Worm (Caenorhabditis elegans) whole organism, young adult: Measurements from ENCODE around the gene trpa-1.

ENCODE experiments used
- B0336.3 ChIP-seq: fragments of 200-800 bp; sonication (Bioruptor generic); IDR thresholded peaks from 2 replicates; pipeline ENCODE4 v1.3.6; 2022; ENCODE audit warnings: missing genetic modification characterization, missing compliant biosample characterization
- D2030.7 ChIP-seq: fragments of 200-800 bp; sonication (Bioruptor generic); IDR thresholded peaks from 2 replicates; pipeline ENCODE4 v1.3.6; 2022; ENCODE audit warnings: missing genetic modification reagents, missing genetic modification characterization, missing compliant biosample characterization
- F22D6.2 ChIP-seq: sonication (generic microtip); optimal IDR thresholded peaks from 2 replicates; lab custom pipeline; 2016; ENCODE audit warnings: mild to moderate bottlenecking, missing genetic modification characterization, missing compliant biosample characterization
- F49E8.2 ChIP-seq: sonication (generic microtip); optimal IDR thresholded peaks from 3 replicates; lab custom pipeline; 2017; ENCODE audit warnings: missing genetic modification characterization, mild to moderate bottlenecking, missing compliant biosample characterization, antibody characterized with exemption, moderate library complexity; ENCODE audit not compliant: insufficient read depth
- F52B5.7 ChIP-seq: sonication (generic microtip); optimal IDR thresholded peaks from 2 replicates; lab custom pipeline; 2016; ENCODE audit warnings: mild to moderate bottlenecking, missing genetic modification characterization, missing compliant biosample characterization
- F55B11.4 ChIP-seq: sonication (generic microtip); optimal IDR thresholded peaks from 2 replicates; lab custom pipeline; 2016; ENCODE audit warnings: missing compliant biosample characterization, missing genetic modification characterization, borderline replicate concordance; ENCODE audit not compliant: insufficient read depth
- F57C9.4 ChIP-seq: sonication (generic microtip); optimal IDR thresholded peaks from 2 replicates; lab custom pipeline; 2017; ENCODE audit warnings: mild to moderate bottlenecking, missing genetic modification characterization, missing compliant biosample characterization
- Y53F4B.3 ChIP-seq: fragments of 200-800 bp; sonication (Bioruptor generic); IDR thresholded peaks from 2 replicates; pipeline ENCODE4 v1.3.6; 2022; ENCODE audit warnings: missing genetic modification reagents, missing genetic modification characterization, missing compliant biosample characterization
- Y79H2A.3 ChIP-seq: fragments of 200-800 bp; sonication (Bioruptor generic); conservative IDR thresholded peaks from 2 replicates; pipeline ENCODE4 v1.3.6; 2022; ENCODE audit warnings: missing genetic modification reagents, missing genetic modification characterization, missing compliant biosample characterization
- akir-1 ChIP-seq: fragments of 200-800 bp; sonication (Bioruptor generic); optimal IDR thresholded peaks from 2 replicates; lab custom pipeline; 2018; ENCODE audit warnings: mild to moderate bottlenecking, missing genetic modification characterization, moderate library complexity, missing compliant biosample characterization
- athp-1 ChIP-seq: sonication (generic microtip); optimal IDR thresholded peaks from 2 replicates; lab custom pipeline; 2017; ENCODE audit warnings: mild to moderate bottlenecking, missing genetic modification characterization, missing compliant biosample characterization
- attf-3 ChIP-seq: fragments of 200-800 bp; sonication (Bioruptor generic); conservative IDR thresholded peaks from 2 replicates; pipeline ENCODE4 v1.3.6; 2022; ENCODE audit warnings: missing genetic modification reagents, missing genetic modification characterization, missing compliant biosample characterization
- ceh-100 ChIP-seq: fragments of 200-800 bp; sonication (Bioruptor generic); IDR thresholded peaks from 2 replicates; pipeline ENCODE4 v1.3.6; 2022; ENCODE audit warnings: missing genetic modification reagents, missing genetic modification characterization, missing compliant biosample characterization
- ceh-79 ChIP-seq: sonication (generic microtip); optimal IDR thresholded peaks from 2 replicates; lab custom pipeline; 2017; ENCODE audit warnings: mild to moderate bottlenecking, missing genetic modification characterization, missing compliant biosample characterization
- dox-1 ChIP-seq: fragments of 200-800 bp; sonication (Bioruptor generic); IDR thresholded peaks from 2 replicates; pipeline ENCODE4 v1.3.6; 2022; ENCODE audit warnings: missing genetic modification reagents, missing genetic modification characterization, missing compliant biosample characterization
- dpff-1 ChIP-seq: sonication (generic microtip); optimal IDR thresholded peaks from 2 replicates; lab custom pipeline; 2017; ENCODE audit warnings: mild to moderate bottlenecking, missing genetic modification characterization, missing compliant biosample characterization
- ekl-4 ChIP-seq: fragments of 200-800 bp; sonication (Bioruptor generic); IDR thresholded peaks from 2 replicates; pipeline ENCODE4 v1.3.6; 2022; ENCODE audit warnings: missing genetic modification reagents, missing genetic modification characterization, missing compliant biosample characterization
- let-526 ChIP-seq: fragments of 200-800 bp; sonication (Bioruptor generic); IDR thresholded peaks from 2 replicates; pipeline ENCODE4 v1.3.6; 2022; ENCODE audit warnings: missing genetic modification reagents, missing genetic modification characterization, missing compliant biosample characterization
- lin-26 ChIP-seq: fragments of 200-800 bp; sonication (Bioruptor generic); IDR thresholded peaks from 2 replicates; pipeline ENCODE4 v1.3.6; 2022; ENCODE audit warnings: missing genetic modification reagents, missing genetic modification characterization, missing compliant biosample characterization
- lin-35 ChIP-seq, 3 experiments: fragments of 150-350 bp in 2 of 3; sonication (generic microtip) in 1 of 3; optimal IDR thresholded peaks; 2 replicates each; lab custom pipeline; 2014 to 2018; ENCODE audit warnings: missing biosample characterization in 3 of 3, missing genetic modification characterization in 3 of 3, missing genetic modification reagents in 3 of 3
- lin-40 ChIP-seq: sonication (generic microtip); optimal IDR thresholded peaks from 2 replicates; lab custom pipeline; 2016; ENCODE audit warnings: missing genetic modification characterization, mild to moderate bottlenecking, missing compliant biosample characterization, missing genotype, missing genetic modification reagents
- lsl-1 ChIP-seq: fragments of 200-800 bp; sonication (Bioruptor generic); optimal IDR thresholded peaks from 2 replicates; lab custom pipeline; 2018; ENCODE audit warnings: mild to moderate bottlenecking, missing genetic modification characterization, moderate library complexity, missing compliant biosample characterization
- lsy-27 ChIP-seq: sonication (generic microtip); optimal IDR thresholded peaks from 2 replicates; lab custom pipeline; 2017; ENCODE audit warnings: missing genetic modification characterization, mild to moderate bottlenecking, missing compliant biosample characterization, antibody characterized with exemption, missing genotype, borderline replicate concordance; ENCODE audit not compliant: insufficient read depth
- madf-10 ChIP-seq: sonication (generic microtip); optimal IDR thresholded peaks from 2 replicates; lab custom pipeline; 2016; ENCODE audit warnings: mild to moderate bottlenecking, missing genetic modification characterization, missing compliant biosample characterization
- mcd-1 ChIP-seq: fragments of 200-800 bp; sonication (Bioruptor generic); IDR thresholded peaks from 2 replicates; pipeline ENCODE4 v1.3.6; 2022; ENCODE audit warnings: missing genetic modification reagents, missing genetic modification characterization, missing compliant biosample characterization
- mel-28 ChIP-seq: sonication (generic microtip); optimal IDR thresholded peaks from 2 replicates; lab custom pipeline; 2016; ENCODE audit warnings: borderline replicate concordance, mild to moderate bottlenecking, missing genetic modification characterization, missing compliant biosample characterization
- mes-4 ChIP-seq: sonication (generic microtip); optimal IDR thresholded peaks from 2 replicates; lab custom pipeline; 2016; ENCODE audit warnings: missing genotype, missing genetic modification characterization, missing compliant biosample characterization
- mxl-1 ChIP-seq: sonication (generic microtip); optimal IDR thresholded peaks from 2 replicates; lab custom pipeline; 2016; ENCODE audit warnings: missing genetic modification characterization, missing compliant biosample characterization
- nhr-120 ChIP-seq: fragments of 200-800 bp; sonication (Bioruptor generic); IDR thresholded peaks from 2 replicates; pipeline ENCODE4 v1.3.6; 2022; ENCODE audit warnings: missing genetic modification characterization, missing compliant biosample characterization
- nhr-90 ChIP-seq: sonication (generic microtip); optimal IDR thresholded peaks from 2 replicates; lab custom pipeline; 2016; ENCODE audit warnings: missing genotype, mild to moderate bottlenecking, missing genetic modification characterization, missing compliant biosample characterization
- pha-4 ChIP-seq: fragments of 150-350 bp; sonication (generic microtip); optimal IDR thresholded peaks from 2 replicates; lab custom pipeline; 2014; ENCODE audit warnings: missing biosample characterization, missing genetic modification reagents, missing genetic modification characterization
- rcor-1 ChIP-seq: fragments of 200-800 bp; sonication (Bioruptor generic); IDR thresholded peaks from 2 replicates; pipeline ENCODE4 v1.3.6; 2022; ENCODE audit warnings: missing genetic modification reagents, missing genetic modification characterization, missing compliant biosample characterization
- rec-8 ChIP-seq, 2 experiments: sonication (generic microtip); optimal IDR thresholded peaks; 2 replicates each; lab custom pipeline; 2016; ENCODE audit warnings: mild to moderate bottlenecking in 2 of 2, missing genetic modification characterization in 2 of 2, missing genetic modification reagents in 2 of 2, missing genotype in 2 of 2, missing biosample characterization in 1 of 2, missing compliant biosample characterization in 1 of 2, moderate library complexity in 1 of 2
- rpc-1 ChIP-seq, 2 experiments: fragments of 150-350 bp in 1 of 2; sonication (generic microtip) in 1 of 2; optimal IDR thresholded peaks; 2 replicates each; lab custom pipeline; 2014 to 2018; ENCODE audit warnings: missing biosample characterization in 1 of 2, missing genetic modification characterization in 1 of 2, missing genetic modification reagents in 1 of 2, missing genotype in 1 of 2
- sea-2 ChIP-seq: fragments of 200-800 bp; sonication (Bioruptor generic); IDR thresholded peaks from 2 replicates; pipeline ENCODE4 v1.3.6; 2022; ENCODE audit warnings: missing genetic modification characterization, missing compliant biosample characterization
- snpc-1.1 ChIP-seq: sonication (generic microtip); optimal IDR thresholded peaks from 2 replicates; lab custom pipeline; 2017; ENCODE audit warnings: missing genetic modification characterization, mild to moderate bottlenecking, missing compliant biosample characterization, antibody characterized with exemption, moderate library complexity, missing genotype, missing genetic modification reagents; ENCODE audit not compliant: insufficient read depth
- snpc-3.4 ChIP-seq: sonication (generic microtip); optimal IDR thresholded peaks from 2 replicates; lab custom pipeline; 2017; ENCODE audit warnings: missing genetic modification characterization, mild to moderate bottlenecking, missing compliant biosample characterization, antibody characterized with exemption, moderate library complexity, missing genotype, missing genetic modification reagents
- tbp1 ChIP-seq: fragments of 200-800 bp; sonication (Bioruptor generic); optimal IDR thresholded peaks from 2 replicates; lab custom pipeline; 2018; ENCODE audit warnings: mild to moderate bottlenecking, missing genetic modification characterization, missing compliant biosample characterization
- tlf-1 ChIP-seq: fragments of 200-800 bp; sonication (Bioruptor generic); optimal IDR thresholded peaks from 2 replicates; lab custom pipeline; 2018; ENCODE audit warnings: mild to moderate bottlenecking, missing genetic modification characterization, missing compliant biosample characterization
- unc-62 ChIP-seq: fragments of 150-350 bp; optimal IDR thresholded peaks from 2 replicates; lab custom pipeline; 2014; ENCODE audit warnings: missing biosample characterization, missing genetic modification reagents, missing genetic modification characterization
- xnd-1 ChIP-seq: sonication (generic microtip); optimal IDR thresholded peaks from 2 replicates; lab custom pipeline; 2016; ENCODE audit warnings: missing genotype, missing genetic modification reagents, missing genetic modification characterization, missing compliant biosample characterization
- zim-3 ChIP-seq: sonication (generic microtip); optimal IDR thresholded peaks from 2 replicates; lab custom pipeline; 2017; ENCODE audit warnings: mild to moderate bottlenecking, missing genetic modification characterization, moderate library complexity, missing compliant biosample characterization
- ztf-18 ChIP-seq: sonication (generic microtip); optimal IDR thresholded peaks from 2 replicates; lab custom pipeline; 2016; ENCODE audit warnings: missing genotype, mild to moderate bottlenecking, missing genetic modification characterization, missing compliant biosample characterization
- ztf-28 ChIP-seq: fragments of 200-800 bp; sonication (Bioruptor generic); IDR thresholded peaks from 2 replicates; pipeline ENCODE4 v1.3.6; 2022; ENCODE audit warnings: missing genetic modification reagents, missing genetic modification characterization, missing compliant biosample characterization
- ztf-3 ChIP-seq: fragments of 200-800 bp; sonication (Bioruptor generic); optimal IDR thresholded peaks from 2 replicates; lab custom pipeline; 2018; ENCODE audit warnings: mild to moderate bottlenecking, missing genetic modification characterization, missing compliant biosample characterization
- ztf-6 ChIP-seq: fragments of 200-800 bp; sonication (Bioruptor generic); IDR thresholded peaks from 2 replicates; pipeline ENCODE4 v1.3.6; 2022; ENCODE audit warnings: missing genetic modification reagents, missing genetic modification characterization, missing compliant biosample characterization

trpa-1 gene

DNA sequence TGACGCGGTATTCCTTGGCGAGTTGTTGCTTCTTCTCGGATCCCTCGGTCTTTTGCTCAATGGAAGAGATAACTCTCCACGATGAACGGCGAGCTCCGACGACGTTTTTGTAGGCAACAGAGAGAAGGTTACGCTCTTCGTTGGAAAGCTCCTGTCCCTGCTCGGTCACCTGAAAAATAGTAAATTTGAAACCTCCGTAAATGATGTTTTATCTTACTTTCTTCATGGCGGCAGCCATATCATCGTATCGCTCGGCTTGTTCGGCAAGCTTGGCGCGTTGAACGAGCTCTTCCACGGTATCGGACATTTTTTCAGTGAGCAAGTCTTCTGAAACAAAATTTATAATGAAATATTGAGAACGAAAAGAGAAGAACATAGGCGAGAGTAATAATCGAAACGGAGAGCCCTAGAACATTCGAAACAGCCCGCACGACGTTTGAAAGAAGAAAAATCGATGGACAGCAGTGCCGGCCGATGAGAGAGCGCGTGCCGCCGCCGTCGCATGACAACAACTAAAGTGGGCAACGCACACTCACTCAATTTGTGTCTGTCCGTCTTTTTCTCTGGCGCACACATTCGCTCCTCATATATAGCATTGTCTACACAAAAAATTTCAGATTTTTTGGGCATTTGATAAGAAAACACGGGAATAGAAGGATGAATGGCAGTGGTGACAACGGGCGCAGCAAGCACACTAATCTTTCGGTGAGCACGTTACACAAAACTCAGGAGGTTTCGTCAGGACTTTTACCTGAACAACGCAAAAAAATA lies 42.5 kb upstream of the trpa-1 start, which contains the start of the genes par-5 and M117.3 (continued):
- TF ChIP-seq mel-28 (tag; lab: Kevin White, UChicago) = no peak
- TF ChIP-seq rcor-1 (GFP tag; lab: Robert Waterston, UW) = peak; percentile 57
- TF ChIP-seq nhr-90 (tag; lab: Kevin White, UChicago) = peak; percentile 27
- TF ChIP-seq Y53F4B.3 (GFP tag; lab: Robert Waterston, UW) = no peak
- TF ChIP-seq ztf-28 (GFP tag; lab: Robert Waterston, UW) = no peak
- peak; percentile 70 for TF ChIP-seq athp-1 (tag; lab: Kevin White, UChicago)
- no peak for TF ChIP-seq zim-3 (tag; lab: Kevin White, UChicago)
- peak; percentile 11; the same call in 1 of the 2 replicates for TF ChIP-seq D2030.7 (GFP tag; lab: Robert Waterston, UW)
- TF ChIP-seq rpc-1 (optimal IDR thresholded peaks at IDR 0.05; lab: Kevin White, UChicago) = no peak
- no peak for TF ChIP-seq rpc-1 (tag; optimal IDR thresholded peaks at IDR 0.05; lab: Kevin White, UChicago)
- no peak for TF ChIP-seq unc-62
- TF ChIP-seq let-526 = no peak
- peak; percentile 35; the same call in 1 of the 2 replicates for TF ChIP-seq ceh-100
- no peak for TF ChIP-seq mes-4 (tag; lab: Kevin White, UChicago)
- TF ChIP-seq ceh-79 (tag; lab: Kevin White, UChicago) = no peak
- TF ChIP-seq dpff-1 = no peak
- TF ChIP-seq B0336.3 (GFP tag; lab: Robert Waterston, UW) = peak; percentile 74; the same call in 1 of the 2 replicates
- peak; percentile 55 for TF ChIP-seq ztf-18 (tag; lab: Kevin White, UChicago)
- TF ChIP-seq mxl-1 = peak; percentile 43
- TF ChIP-seq xnd-1 (tag; lab: Kevin White, UChicago) = no peak
- TF ChIP-seq rec-8 (tag; optimal IDR thresholded peaks at IDR 0.05; lab: Kevin White, UChicago) = no peak
- TF ChIP-seq F55B11.4 (tag; lab: Kevin White, UChicago) = no peak
- peak; percentile 65 for TF ChIP-seq tbp1 (GFP tag; lab: Kevin White, UChicago)
- TF ChIP-seq lin-40 (tag; lab: Kevin White, UChicago) = peak; percentile 69
- TF ChIP-seq akir-1 (GFP tag; lab: Kevin White, UChicago) = no peak
- no peak for TF ChIP-seq Y79H2A.3 (GFP tag; lab: Robert Waterston, UW)
- TF ChIP-seq F52B5.7 (tag; lab: Kevin White, UChicago) = peak; percentile 26
- TF ChIP-seq ztf-6 = no peak
- peak; percentile 58 for TF ChIP-seq mcd-1 (GFP tag; lab: Robert Waterston, UW)
- no peak for TF ChIP-seq lsy-27 (tag; lab: Kevin White, UChicago)
- no peak for TF ChIP-seq F49E8.2 (tag; lab: Kevin White, UChicago)
- TF ChIP-seq pha-4 (tag; lab: Kevin White, UChicago) = no peak
- TF ChIP-seq snpc-1.1 (tag; lab: Kevin White, UChicago) = no peak
- TF ChIP-seq ztf-3 (GFP tag; lab: Kevin White, UChicago) = peak; percentile 35
- TF ChIP-seq attf-3 (GFP tag; lab: Robert Waterston, UW) = 0 out of 2 replicates have a peak, but pooled peaks have one; percentile 8
- peak; percentile 64 for TF ChIP-seq madf-10 (tag; lab: Kevin White, UChicago)
- TF ChIP-seq F57C9.4 (tag; lab: Kevin White, UChicago) = no peak
- TF ChIP-seq dox-1 = peak; percentile 45; the same call in 1 of the 2 replicates
- peak; percentile 68; the same call in 1 of the 2 replicates for TF ChIP-seq lin-26 (GFP tag; lab: Robert Waterston, UW)
- TF ChIP-seq snpc-3.4 (tag; lab: Kevin White, UChicago) = no peak
- peak; percentile 92 for TF ChIP-seq ekl-4 (GFP tag; lab: Robert Waterston, UW)
- peak; percentile 19 for TF ChIP-seq F22D6.2 (tag; lab: Kevin White, UChicago)
- TF ChIP-seq lsl-1 (GFP tag; lab: Kevin White, UChicago) = no peak
- TF ChIP-seq tlf-1 (GFP tag; lab: Kevin White, UChicago) = peak; percentile 21
- 0 out of 2 replicates have a peak, but pooled peaks have one; percentile 26 for TF ChIP-seq sea-2
- peak in 1 of 3 experiments; percentile 73 for TF ChIP-seq lin-35 (GFP tag; optimal IDR thresholded peaks at IDR 0.05; lab: Kevin White, UChicago)
- no peak for TF ChIP-seq nhr-120 (GFP tag; lab: Robert Waterston, UW)
